Fruit fly (Drosophila melanogaster): ENCODE measurements around the gene Sbat.

Sbat gene

dm6 chr2L:2861140-2861884 is 16.8 kb upstream of the Sbat start (continued):
- TF ChIP-seq nom (GFP tag; optimal IDR thresholded peaks at IDR 0.05) (no peak), CG17385 (GFP tag; optimal IDR thresholded peaks at IDR 0.05) (peak; percentile 7), HLHmδ (GFP tag; optimal IDR thresholded peaks at IDR 0.05) (peak; percentile 63), Gug (GFP tag; IDR thresholded peaks at IDR 0.05) (no peak), CG7372 (GFP tag; IDR thresholded peaks at IDR 0.05) (no peak), Hmr (GFP tag; optimal IDR thresholded peaks at IDR 0.05) (peak; percentile 23), CG12942 (GFP tag; optimal IDR thresholded peaks at IDR 0.05) (no peak), Doc3 (GFP tag; IDR thresholded peaks at IDR 0.05; ENCODE audit: partially characterized antibody) (no peak), CG30020 (tag; optimal IDR thresholded peaks at IDR 0.05) (no peak), CG6254 (GFP tag; optimal IDR thresholded peaks at IDR 0.05) (no peak), CG10321 (GFP tag; IDR thresholded peaks at IDR 0.05) (no peak), CG14441 (GFP tag; IDR thresholded peaks at IDR 0.05) (no peak), Tbp (GFP tag; optimal IDR thresholded peaks at IDR 0.05) (no peak), CG1647 (GFP tag; optimal IDR thresholded peaks at IDR 0.05) (no peak), tgo (GFP tag; IDR thresholded peaks at IDR 0.05) (no peak; the same call in 2 of the 3 replicates), slou (GFP tag; optimal IDR thresholded peaks at IDR 0.05) (no peak), Dip2 (GFP tag; IDR thresholded peaks at IDR 0.05) (no peak), CrebB (tag; optimal IDR thresholded peaks at IDR 0.05) (peak; percentile 48), nerfin-1 (tag; optimal IDR thresholded peaks at IDR 0.05) (no peak), CG7963 (GFP tag; IDR thresholded peaks at IDR 0.05; ENCODE audit: partially characterized antibody) (no peak), zf30C (GFP tag; optimal IDR thresholded peaks at IDR 0.05) (no peak), HmgZ (tag; optimal IDR thresholded peaks at IDR 0.05) (peak; percentile 21), bowl (GFP tag; IDR thresholded peaks at IDR 0.05) (no peak), Dip3 (GFP tag; optimal IDR thresholded peaks at IDR 0.05) (no peak), wor (GFP tag; IDR thresholded peaks at IDR 0.05) (no peak), Gsc (GFP tag; IDR thresholded peaks at IDR 0.05) (no peak), sqz (GFP tag; optimal IDR thresholded peaks at IDR 0.05) (peak; percentile 74), CG13123 (GFP tag; optimal IDR thresholded peaks at IDR 0.05) (no peak), Taf1 (GFP tag; IDR thresholded peaks at IDR 0.05) (no peak), CG8089 (GFP tag; optimal IDR thresholded peaks at IDR 0.05) (no peak), HmgD (GFP tag; optimal IDR thresholded peaks at IDR 0.05) (no peak), CkIIα-i1 (GFP tag; IDR thresholded peaks at IDR 0.05) (no peak), CG5953 (GFP tag; IDR thresholded peaks at IDR 0.05) (no peak), ash1 (GFP tag; optimal IDR thresholded peaks at IDR 0.05) (no peak), CG11456 (GFP tag; IDR thresholded peaks at IDR 0.05) (no peak), pan (optimal IDR thresholded peaks at IDR 0.05) (no peak), pan (GFP tag; optimal IDR thresholded peaks at IDR 0.05 in 1 of 2, IDR thresholded peaks at IDR 0.05 in 1 of 2) (no peak), h (optimal IDR thresholded peaks at IDR 0.05) (no peak), Fer2 (tag; optimal IDR thresholded peaks at IDR 0.05) (no peak), sd (tag; optimal IDR thresholded peaks at IDR 0.05) (peak; percentile 15), row (GFP tag; IDR thresholded peaks at IDR 0.05) (no peak), CG17829 (tag; optimal IDR thresholded peaks at IDR 0.05) (no peak), CG14050 (GFP tag; IDR thresholded peaks at IDR 0.05) (no peak), CG6689 (GFP tag; IDR thresholded peaks at IDR 0.05) (no peak), NC2α (GFP tag; optimal IDR thresholded peaks at IDR 0.05) (no peak), az2 (GFP tag; optimal IDR thresholded peaks at IDR 0.05) (no peak), CG10267 (tag; optimal IDR thresholded peaks at IDR 0.05) (no peak), CG4360 (GFP tag; IDR thresholded peaks at IDR 0.05) (no peak), cg (GFP tag; optimal IDR thresholded peaks at IDR 0.05) (no peak)
